Fruit fly (Drosophila melanogaster) whole organism: ENCODE data around the gene barr.

Experiments
- CG8478 ChIP-seq: fragments of >200 bp; optimal IDR thresholded peaks from 2 replicates; lab custom pipeline; 2018; ENCODE audit warnings: inconsistent platforms
- Dll ChIP-seq: fragments of >200 bp; optimal IDR thresholded peaks from 2 replicates; lab custom pipeline; 2017
- EcR ChIP-seq, 2 experiments: fragments of >200 bp; optimal IDR thresholded peaks; 2 replicates each; lab custom pipeline; 2017; ENCODE audit warnings: missing biosample characterization in 2 of 2, missing genetic modification characterization in 2 of 2, missing genetic modification reagents in 2 of 2
- pan ChIP-seq: fragments of >200 bp; optimal IDR thresholded peaks from 2 replicates; lab custom pipeline; 2017
- psq ChIP-seq: fragments of >200 bp; optimal IDR thresholded peaks from 2 replicates; lab custom pipeline; 2017
- usp ChIP-seq: fragments of >200 bp; optimal IDR thresholded peaks from 2 replicates; lab custom pipeline; 2017; ENCODE audit warnings: missing biosample characterization, missing genetic modification characterization, mixed read lengths

DNA sequence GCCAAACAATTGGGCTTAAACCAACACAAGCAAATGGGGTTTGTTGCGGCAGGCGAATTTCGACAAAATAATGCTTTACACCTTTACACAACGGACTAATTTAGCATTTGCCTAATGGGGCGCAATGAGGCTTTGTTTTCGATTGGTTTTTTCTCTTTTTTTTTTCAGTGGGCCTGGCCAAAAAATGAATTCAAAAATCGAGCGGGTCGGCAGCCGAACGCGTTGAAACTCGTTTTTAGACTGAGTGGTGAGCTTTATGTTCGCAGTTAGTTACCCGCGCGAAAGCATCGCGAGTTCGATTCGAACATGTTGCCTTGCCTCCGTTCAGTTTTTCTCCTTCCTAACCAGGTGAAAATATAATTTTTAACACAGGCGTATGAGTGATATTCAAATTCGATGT is 44.1 kb downstream of the barr start, which contains the start of gene CG43861:
- TF ChIP-seq CG8478 (lab: Kevin White, UChicago) (no peak), usp (no peak), EcR (GFP tag; optimal IDR thresholded peaks at IDR 0.05; lab: Kevin White, UChicago) (no peak), Dll (lab: Kevin White, UChicago) (no peak), psq (lab: Kevin White, UChicago) (no peak), pan (lab: Kevin White, UChicago) (no peak)
